Fruit fly (Drosophila melanogaster): ENCODE measurements around the gene Cp7Fc.

DNA sequence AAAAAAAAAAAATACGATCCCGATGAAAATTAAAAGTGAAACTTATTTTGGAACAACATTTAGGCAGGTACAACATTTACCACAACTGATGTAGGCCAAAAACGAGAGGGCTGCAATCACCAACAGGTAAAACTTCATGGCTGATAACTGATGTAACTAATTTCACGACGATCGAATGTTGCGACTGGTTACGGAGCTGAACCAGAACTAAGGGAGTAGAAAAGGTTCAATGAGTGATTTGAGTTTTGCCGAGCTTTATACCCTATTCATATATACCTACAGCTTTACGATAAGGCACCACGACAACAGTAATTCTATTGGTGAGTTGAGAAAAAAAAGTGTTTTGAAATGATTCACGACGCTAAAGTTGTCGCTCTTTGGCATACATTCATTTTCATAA, 16.2 kb upstream of the Cp7Fc start, which contains the start of gene CG15347:
- no peak for TF ChIP-seq lbe (GFP tag; optimal IDR thresholded peaks at IDR 0.05)
- TF ChIP-seq so (GFP tag; IDR thresholded peaks at IDR 0.05): no peak
